Worm (Caenorhabditis elegans): ENCODE results near the gene R05D3.3.

DNA sequence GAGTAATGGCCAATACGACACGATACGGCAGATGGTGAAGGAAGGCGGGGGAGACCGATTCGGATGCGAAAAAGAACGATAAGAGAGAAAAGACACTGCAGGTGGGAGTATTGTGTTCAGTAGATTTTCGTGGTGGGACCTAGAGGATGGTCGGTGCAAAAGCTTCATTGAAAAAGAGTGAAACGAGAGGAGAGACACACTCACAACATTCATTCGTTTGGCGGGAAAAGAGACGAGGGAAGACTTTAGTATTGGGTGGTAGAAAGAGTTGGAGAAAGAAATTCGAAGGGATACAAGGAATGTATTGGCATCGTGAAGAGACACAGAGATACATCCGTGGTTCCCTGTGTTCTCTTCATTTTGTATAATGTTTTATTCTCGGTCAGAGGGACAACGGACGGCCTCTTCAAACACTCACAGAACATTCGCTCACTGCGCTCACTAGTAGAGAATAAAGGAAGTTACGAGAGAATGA lies 7.4 kb upstream of the R05D3.3 start:
- TF ChIP-seq nhr-77 (tag; optimal IDR thresholded peaks at IDR 0.05) (peak; percentile 58), vab-7 (GFP tag; IDR thresholded peaks at IDR 0.05) (no peak), Y75B8A.6 (GFP tag; IDR thresholded peaks at IDR 0.05) (no peak), fkh-10 (GFP tag; optimal IDR thresholded peaks at IDR 0.05) (peak; percentile 33), daf-16 (GFP tag; optimal IDR thresholded peaks at IDR 0.05) (peak in 1 of 2 experiments; percentile 28), daf-16 (tag; optimal IDR thresholded peaks at IDR 0.05) (peak; percentile 15), sdz-12 (GFP tag; optimal IDR thresholded peaks at IDR 0.05) (no peak), snpc-4 (tag; optimal IDR thresholded peaks at IDR 0.05) (no peak), nhr-10 (tag; optimal IDR thresholded peaks at IDR 0.05) (no peak), egl-43 (GFP tag; IDR thresholded peaks at IDR 0.05) (no peak; the same call in 1 of the 2 replicates), mep-1 (tag; optimal IDR thresholded peaks at IDR 0.05) (peak; percentile 92), dmd-8 (GFP tag; IDR thresholded peaks at IDR 0.05) (no peak), ceh-82 (tag; optimal IDR thresholded peaks at IDR 0.05) (no peak), ceh-28 (tag; optimal IDR thresholded peaks at IDR 0.05) (no peak)
